Worm (Caenorhabditis elegans) whole organism, L1 larva: Measurements from ENCODE around the gene lido-10.

ENCODE experiments used
- alr-1 ChIP-seq: fragments of 200-800 bp; sonication (Bioruptor generic); optimal IDR thresholded peaks from 2 replicates; lab custom pipeline; 2018; ENCODE audit warnings: borderline replicate concordance, mild to moderate bottlenecking, missing genetic modification characterization, missing compliant biosample characterization
- ceh-82 ChIP-seq, 3 experiments: fragments of 150-350 bp in 1 of 3; sonication (generic microtip) in 2 of 3; optimal IDR thresholded peaks; 2 replicates each; lab custom pipeline; 2014 to 2017; ENCODE audit warnings: missing biosample characterization in 3 of 3, missing genetic modification characterization in 3 of 3
- dsc-1 ChIP-seq: sonication (generic microtip); optimal IDR thresholded peaks from 2 replicates; lab custom pipeline; 2016; ENCODE audit warnings: mild to moderate bottlenecking, missing genetic modification characterization, missing compliant biosample characterization
- elt-2 ChIP-seq: sonication (generic microtip); optimal IDR thresholded peaks from 2 replicates; lab custom pipeline; 2016; ENCODE audit warnings: missing genetic modification characterization, mild to moderate bottlenecking, inconsistent platforms, missing compliant biosample characterization, missing genetic modification reagents
- ets-5 ChIP-seq: fragments of 200-800 bp; sonication (Bioruptor generic); IDR thresholded peaks from 2 replicates; pipeline ENCODE4 v1.3.6; 2022; ENCODE audit warnings: missing genetic modification characterization, missing compliant biosample characterization
- fkh-8 ChIP-seq: sonication (generic microtip); optimal IDR thresholded peaks from 2 replicates; lab custom pipeline; 2016; ENCODE audit warnings: mild to moderate bottlenecking, missing genetic modification characterization, missing compliant biosample characterization
- grh-1 ChIP-seq: fragments of 200-800 bp; sonication (Bioruptor generic); IDR thresholded peaks from 2 replicates; pipeline ENCODE4 v1.3.6; 2022; ENCODE audit warnings: missing genetic modification reagents, missing genetic modification characterization, missing compliant biosample characterization
- hlh-17 ChIP-seq: fragments of 200-800 bp; sonication (Bioruptor generic); optimal IDR thresholded peaks from 2 replicates; lab custom pipeline; 2018; ENCODE audit warnings: missing genetic modification characterization, mild to moderate bottlenecking, missing compliant biosample characterization, moderate library complexity, borderline replicate concordance
- irx-1 ChIP-seq: sonication (generic microtip); optimal IDR thresholded peaks from 2 replicates; lab custom pipeline; 2016; ENCODE audit warnings: missing genetic modification characterization, missing compliant biosample characterization
- lin-15B ChIP-seq: fragments of 150-350 bp; sonication (generic microtip); optimal IDR thresholded peaks from 3 replicates; lab custom pipeline; 2014; ENCODE audit warnings: missing biosample characterization, missing genetic modification characterization
- lsy-2 ChIP-seq, 2 experiments: fragments of 150-350 bp; optimal IDR thresholded peaks; 2 replicates each; lab custom pipeline; 2014; ENCODE audit warnings: missing biosample characterization in 2 of 2, missing genetic modification characterization in 2 of 2
- mab-9 ChIP-seq: fragments of 200-800 bp; sonication (Bioruptor generic); IDR thresholded peaks from 2 replicates; pipeline ENCODE4 v1.3.6; 2022; ENCODE audit warnings: missing genetic modification reagents, missing genetic modification characterization, missing compliant biosample characterization
- mdl-1 ChIP-seq, 2 experiments: fragments of 150-350 bp; optimal IDR thresholded peaks; 2 replicates each; lab custom pipeline; 2014 to 2017; ENCODE audit warnings: missing biosample characterization in 2 of 2, missing genetic modification characterization in 2 of 2, inconsistent platforms in 1 of 2
- nhr-12 ChIP-seq: sonication (generic microtip); optimal IDR thresholded peaks from 2 replicates; lab custom pipeline; 2017; ENCODE audit warnings: missing biosample characterization, missing genetic modification characterization
- nhr-19 ChIP-seq: fragments of 200-800 bp; sonication (Bioruptor generic); conservative IDR thresholded peaks from 2 replicates; pipeline ENCODE4 v1.3.6; 2022; ENCODE audit warnings: missing genetic modification characterization, missing compliant biosample characterization
- nhr-237 ChIP-seq: fragments of 150-350 bp; optimal IDR thresholded peaks from 2 replicates; lab custom pipeline; 2014; ENCODE audit warnings: missing biosample characterization, missing genetic modification characterization
- nhr-28 ChIP-seq: fragments of 150-350 bp; optimal IDR thresholded peaks from 2 replicates; lab custom pipeline; 2014; ENCODE audit warnings: missing biosample characterization, missing genetic modification characterization
- nhr-47 ChIP-seq: sonication (generic microtip); optimal IDR thresholded peaks from 2 replicates; lab custom pipeline; 2016; ENCODE audit warnings: mild to moderate bottlenecking, missing genetic modification characterization, moderate library complexity, missing compliant biosample characterization
- nhr-71 ChIP-seq: sonication (generic microtip); optimal IDR thresholded peaks from 2 replicates; lab custom pipeline; 2016; ENCODE audit warnings: mild to moderate bottlenecking, missing genetic modification characterization, moderate library complexity, missing compliant biosample characterization
- nhr-76 ChIP-seq: sonication (generic microtip); optimal IDR thresholded peaks from 2 replicates; lab custom pipeline; 2017; ENCODE audit warnings: missing biosample characterization, missing genetic modification characterization
- nhr-84 ChIP-seq: sonication (generic microtip); optimal IDR thresholded peaks from 2 replicates; lab custom pipeline; 2017; ENCODE audit warnings: missing biosample characterization, missing genetic modification characterization
- nhr-85 ChIP-seq: sonication (generic microtip); peaks from one replicate; lab custom pipeline; 2016; ENCODE audit warnings: missing genetic modification characterization, inconsistent platforms, missing compliant biosample characterization
- pag-3 ChIP-seq: sonication (generic microtip); optimal IDR thresholded peaks from 2 replicates; lab custom pipeline; 2017; ENCODE audit warnings: missing genetic modification characterization, mild to moderate bottlenecking, missing compliant biosample characterization, antibody characterized with exemption, borderline replicate concordance; ENCODE audit not compliant: insufficient read depth
- pax-3 ChIP-seq: fragments of 200-800 bp; sonication (Bioruptor generic); optimal IDR thresholded peaks from 2 replicates; lab custom pipeline; 2018; ENCODE audit warnings: mild to moderate bottlenecking, missing genetic modification characterization, moderate library complexity, missing compliant biosample characterization
- pqm-1 ChIP-seq: sonication (generic microtip); optimal IDR thresholded peaks from 3 replicates; lab custom pipeline; 2017; ENCODE audit warnings: missing biosample characterization, missing genetic modification characterization
- rnt-1 ChIP-seq: sonication (generic microtip); optimal IDR thresholded peaks from 2 replicates; lab custom pipeline; 2016; ENCODE audit warnings: mild to moderate bottlenecking, missing genetic modification characterization, moderate library complexity, missing compliant biosample characterization
- snpc-4 ChIP-seq: fragments of 150-350 bp; optimal IDR thresholded peaks from 2 replicates; lab custom pipeline; 2014; ENCODE audit warnings: missing biosample characterization, missing genetic modification characterization
- swsn-7 ChIP-seq: sonication (generic microtip); optimal IDR thresholded peaks from 2 replicates; lab custom pipeline; 2016; ENCODE audit warnings: missing genetic modification characterization, missing compliant biosample characterization
- tbx-2 ChIP-seq: sonication (generic microtip); optimal IDR thresholded peaks from 2 replicates; lab custom pipeline; 2016; ENCODE audit warnings: missing genetic modification characterization, missing compliant biosample characterization
- tlp-1 ChIP-seq: fragments of 150-350 bp; optimal IDR thresholded peaks from 2 replicates; lab custom pipeline; 2014; ENCODE audit warnings: missing biosample characterization, missing genetic modification characterization
- unc-130 ChIP-seq: fragments of 150-350 bp; optimal IDR thresholded peaks from 2 replicates; lab custom pipeline; 2017; ENCODE audit warnings: missing biosample characterization, missing genetic modification characterization, inconsistent platforms
- xbp-1 ChIP-seq: sonication (generic microtip); optimal IDR thresholded peaks from 2 replicates; lab custom pipeline; 2016; ENCODE audit warnings: missing genetic modification characterization, missing compliant biosample characterization
- ztf-11 ChIP-seq, 2 experiments: sonication (generic microtip); optimal IDR thresholded peaks; 2 replicates each; lab custom pipeline; 2016 to 2017; ENCODE audit warnings: missing genetic modification characterization in 2 of 2, missing biosample characterization in 1 of 2, missing compliant biosample characterization in 1 of 2
- ztf-4 ChIP-seq: fragments of 150-350 bp; optimal IDR thresholded peaks from 2 replicates; lab custom pipeline; 2014; ENCODE audit warnings: missing biosample characterization, missing genetic modification characterization

The lido-10 gene

ce11 chrII:2962531-2963164, 39.7 kb upstream of the lido-10 start (continued):
- no peak for TF ChIP-seq lin-15B (tag; lab: Kevin White, UChicago)
- TF ChIP-seq tlp-1 (tag; lab: Kevin White, UChicago): no peak
- peak; percentile 51 to 63 for TF ChIP-seq mdl-1 (tag; optimal IDR thresholded peaks at IDR 0.05; lab: Kevin White, UChicago)
- no peak for TF ChIP-seq unc-130
- TF ChIP-seq nhr-12 (tag; lab: Kevin White, UChicago): no peak
- TF ChIP-seq nhr-84 (tag; lab: Kevin White, UChicago): no peak
- TF ChIP-seq ceh-82 (tag; optimal IDR thresholded peaks at IDR 0.05; lab: Kevin White, UChicago): peak; percentile 3 to 66 (median 16)
- TF ChIP-seq tbx-2: peak; percentile 38

DNA sequence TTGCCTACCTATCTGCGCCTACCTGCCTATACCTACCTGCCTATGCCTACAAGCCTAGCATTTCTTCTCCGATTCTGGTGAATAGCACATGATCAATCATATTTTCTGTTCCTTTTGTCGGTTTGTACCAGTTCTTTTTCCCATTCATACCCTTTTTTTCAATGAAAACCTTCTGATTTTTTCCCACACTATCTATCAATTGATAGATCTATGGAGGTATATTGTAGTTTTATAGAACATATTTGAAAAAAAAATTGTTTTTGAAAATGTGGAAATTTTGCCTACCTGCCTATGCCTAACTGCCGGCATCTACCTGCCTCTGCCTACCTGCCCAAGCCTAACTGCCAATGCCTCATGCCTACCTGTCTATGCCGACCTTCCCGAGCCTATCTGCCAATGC, 38.7 kb upstream of the lido-10 start:
- TF ChIP-seq nhr-71 (tag; lab: Kevin White, UChicago) (no peak), pqm-1 (tag; lab: Kevin White, UChicago) (no peak), nhr-12 (tag; lab: Kevin White, UChicago) (no peak), ets-5 (GFP tag; lab: Robert Waterston, UW) (no peak), nhr-85 (no peak), xbp-1 (no peak), nhr-237 (tag; lab: Kevin White, UChicago) (no peak), nhr-76 (tag; lab: Kevin White, UChicago) (no peak), hlh-17 (GFP tag; lab: Kevin White, UChicago) (no peak), pag-3 (tag; lab: Kevin White, UChicago) (no peak), nhr-28 (tag; lab: Kevin White, UChicago) (no peak), grh-1 (GFP tag; lab: Robert Waterston, UW) (no peak), lsy-2 (tag; optimal IDR thresholded peaks at IDR 0.05; lab: Kevin White, UChicago) (no peak), rnt-1 (tag; lab: Kevin White, UChicago) (no peak), nhr-19 (no peak), mab-9 (GFP tag; lab: Robert Waterston, UW) (no peak), elt-2 (tag; lab: Kevin White, UChicago) (no peak), alr-1 (no peak), ztf-11 (tag; optimal IDR thresholded peaks at IDR 0.05; lab: Kevin White, UChicago) (no peak)
- TF ChIP-seq, all 84 proteins: peak for 0

DNA sequence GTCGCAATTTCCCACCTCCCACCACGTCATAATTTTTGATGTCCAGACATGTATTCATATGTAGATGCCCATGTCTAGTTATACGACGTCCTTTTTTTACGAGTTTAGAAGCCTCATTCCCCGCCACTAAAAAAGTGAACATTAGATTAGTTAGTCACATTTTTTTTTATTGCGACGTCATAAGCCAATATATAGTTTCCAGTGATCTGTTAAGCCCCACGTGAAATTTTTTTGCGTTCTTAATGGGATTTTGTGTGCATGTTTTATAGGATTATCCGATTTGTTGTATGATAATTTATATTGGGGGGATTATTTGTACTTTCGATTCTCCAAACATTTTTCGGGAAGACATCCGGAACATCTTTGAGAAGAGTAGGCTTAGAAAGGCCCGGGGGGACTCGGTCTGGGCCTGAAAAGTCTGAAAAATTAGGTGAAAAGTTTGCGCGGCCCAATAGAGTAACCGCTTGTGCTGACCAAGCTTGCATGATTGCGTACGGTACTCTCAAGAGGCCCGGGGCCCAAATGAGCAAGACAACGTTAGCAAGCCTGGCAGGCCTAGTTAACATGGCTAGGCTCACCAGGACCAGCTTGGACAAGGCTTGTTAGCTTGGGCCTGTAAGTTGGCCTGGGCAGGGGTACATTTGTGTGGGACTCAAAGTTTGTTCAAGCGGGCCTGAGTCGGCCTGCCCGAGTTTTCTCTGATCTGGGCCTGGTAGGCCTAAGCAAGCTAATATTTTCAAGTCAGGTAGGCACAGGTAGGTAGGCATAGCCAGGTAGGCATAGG, 36.9 kb upstream of the lido-10 start:
- TF ChIP-seq rnt-1 (tag; lab: Kevin White, UChicago) (no peak), dsc-1 (peak; percentile 95), nhr-47 (tag; lab: Kevin White, UChicago) (peak; percentile 23), swsn-7 (tag; lab: Kevin White, UChicago) (no peak), ztf-4 (no peak), fkh-8 (tag; lab: Kevin White, UChicago) (peak; percentile 22)

- TF ChIP-seq irx-1 (tag; lab: Kevin White, UChicago) (no peak), lin-15B (tag; lab: Kevin White, UChicago) (no peak), pax-3 (tag; lab: Kevin White, UChicago) (no peak), snpc-4 (tag; lab: Kevin White, UChicago) (no peak)
- TF ChIP-seq, all 84 proteins: peak for 0
Observed at ce11 chrII:2966350-2966749, 36.0 kb upstream of the lido-10 start.
